Fruit fly (Drosophila melanogaster) whole organism, embryonic: ENCODE results near the gene jdp.
A peak's percentile ranks its signal among the peaks of the same experiment; 100 is the strongest.

Source experiments
- CG10979 ChIP-seq: fragments of 200-800 bp; sonication (Bioruptor generic); optimal IDR thresholded peaks from 2 replicates; lab custom pipeline; 2018; ENCODE audit warnings: missing biosample characterization, mild to moderate bottlenecking, missing genetic modification characterization, moderate library complexity
- CG12769 ChIP-seq: fragments of 200-800 bp; sonication (Bioruptor generic); optimal IDR thresholded peaks from 2 replicates; lab custom pipeline; 2019; ENCODE audit warnings: missing biosample characterization, mild to moderate bottlenecking, missing genetic modification characterization, moderate library complexity
- CG15269 ChIP-seq: fragments of 200-800 bp; sonication (Bioruptor generic); optimal IDR thresholded peaks from 2 replicates; lab custom pipeline; 2018; ENCODE audit warnings: missing biosample characterization, mild to moderate bottlenecking, missing genetic modification characterization, moderate library complexity
- CG15601 ChIP-seq: fragments of 200-800 bp; sonication (Bioruptor generic); optimal IDR thresholded peaks from 3 replicates; lab custom pipeline; 2019; ENCODE audit warnings: missing biosample characterization, mild to moderate bottlenecking, missing genetic modification characterization, moderate library complexity
- CG17186 ChIP-seq: fragments of 200-800 bp; sonication (Bioruptor generic); optimal IDR thresholded peaks from 3 replicates; lab custom pipeline; 2017; ENCODE audit warnings: missing biosample characterization, missing genetic modification reagents, missing genetic modification characterization
- CG18619 ChIP-seq: fragments of 200-800 bp; sonication (Bioruptor generic); optimal IDR thresholded peaks from 3 replicates; lab custom pipeline; 2017; ENCODE audit warnings: missing biosample characterization, mild to moderate bottlenecking, missing genetic modification characterization
- CG30020 ChIP-seq: fragments of 200-800 bp; optimal IDR thresholded peaks from 2 replicates; lab custom pipeline; 2019; ENCODE audit warnings: missing biosample characterization, mild to moderate bottlenecking, missing genetic modification characterization, moderate library complexity
- CG3847 ChIP-seq: fragments of 200-800 bp; sonication (Bioruptor generic); IDR thresholded peaks from 2 replicates; pipeline ENCODE4 v1.3.6; 2022; ENCODE audit warnings: missing biosample characterization, missing genetic modification characterization
- CG42726 ChIP-seq: fragments of 200-800 bp; sonication (Bioruptor generic); IDR thresholded peaks from 2 replicates; pipeline ENCODE4 v1.3.6; 2022; ENCODE audit warnings: missing biosample characterization, missing genetic modification characterization; ENCODE audit not compliant: partially characterized antibody
- CG6689 ChIP-seq: fragments of 200-800 bp; sonication (Bioruptor generic); IDR thresholded peaks from 2 replicates; pipeline ENCODE4 v1.3.6; 2022; ENCODE audit warnings: missing biosample characterization, missing genetic modification characterization
- CG6813 ChIP-seq: fragments of 200-800 bp; sonication (Bioruptor generic); optimal IDR thresholded peaks from 2 replicates; lab custom pipeline; 2017; ENCODE audit warnings: missing biosample characterization, missing genetic modification characterization, mild to moderate bottlenecking, moderate library complexity, missing genetic modification reagents
- CG8290 ChIP-seq, 3 experiments: fragments of 200-800 bp; sonication (Bioruptor generic); optimal IDR thresholded peaks; 2 replicates each; lab custom pipeline; 2016 to 2019; ENCODE audit warnings: missing biosample characterization in 3 of 3, missing genetic modification characterization in 3 of 3, mild to moderate bottlenecking in 2 of 3, moderate library complexity in 1 of 3
- CG8359 ChIP-seq: fragments of 200-800 bp; sonication (Bioruptor generic); optimal IDR thresholded peaks from 2 replicates; lab custom pipeline; 2017; ENCODE audit warnings: missing biosample characterization, mild to moderate bottlenecking, missing genetic modification characterization, borderline replicate concordance
- CG9215 ChIP-seq: fragments of 200-800 bp; sonication (Bioruptor generic); IDR thresholded peaks from 2 replicates; pipeline ENCODE4 v1.3.6; 2022; ENCODE audit warnings: missing biosample characterization, missing genetic modification characterization
- CG9876 ChIP-seq: fragments of 200-800 bp; sonication (Bioruptor generic); optimal IDR thresholded peaks from 2 replicates; lab custom pipeline; 2016; ENCODE audit warnings: missing biosample characterization, missing genetic modification characterization
- CHES-1-like ChIP-seq: fragments of 200-800 bp; sonication (Bioruptor generic); optimal IDR thresholded peaks from 2 replicates; lab custom pipeline; 2016; ENCODE audit warnings: missing biosample characterization, missing genetic modification characterization
- CkIIα-i1 ChIP-seq: fragments of 200-800 bp; sonication (Bioruptor generic); IDR thresholded peaks from 2 replicates; pipeline ENCODE4 v1.3.6; 2022; ENCODE audit warnings: missing biosample characterization, missing genetic modification characterization
- D19A ChIP-seq: fragments of 200-800 bp; optimal IDR thresholded peaks from 3 replicates; lab custom pipeline; 2019; ENCODE audit warnings: missing biosample characterization, mild to moderate bottlenecking, missing genetic modification characterization, moderate library complexity
- Dad ChIP-seq: fragments of 200-800 bp; sonication (Bioruptor generic); optimal IDR thresholded peaks from 3 replicates; lab custom pipeline; 2016; ENCODE audit warnings: missing biosample characterization, missing genetic modification characterization
- Gsc ChIP-seq: fragments of 200-800 bp; sonication (Bioruptor generic); IDR thresholded peaks from 2 replicates; pipeline ENCODE4 v1.3.6; 2022; ENCODE audit warnings: missing biosample characterization, missing genetic modification characterization
- H2.0 ChIP-seq: fragments of 200-800 bp; sonication (Bioruptor generic); IDR thresholded peaks from 2 replicates; pipeline ENCODE4 v1.3.6; 2022; ENCODE audit warnings: missing biosample characterization, missing genetic modification characterization
- HLHmδ ChIP-seq: fragments of 200-800 bp; sonication (Bioruptor generic); optimal IDR thresholded peaks from 2 replicates; lab custom pipeline; 2018; ENCODE audit warnings: missing biosample characterization, mild to moderate bottlenecking, missing genetic modification characterization, moderate library complexity
- Hey ChIP-seq: fragments of 200-800 bp; sonication (Bioruptor generic); optimal IDR thresholded peaks from 3 replicates; lab custom pipeline; 2018; ENCODE audit warnings: missing biosample characterization, mild to moderate bottlenecking, missing genetic modification characterization
- Hmx ChIP-seq: fragments of 200-800 bp; sonication (Bioruptor generic); optimal IDR thresholded peaks from 2 replicates; lab custom pipeline; 2016; ENCODE audit warnings: missing biosample characterization, missing genetic modification characterization
- Nf-YA ChIP-seq: fragments of 200-800 bp; sonication (Bioruptor generic); IDR thresholded peaks from 2 replicates; pipeline ENCODE4 v1.3.6; 2022; ENCODE audit warnings: missing biosample characterization, missing genetic modification characterization
- Ravus ChIP-seq: fragments of 200-800 bp; sonication (Bioruptor generic); IDR thresholded peaks from 2 replicates; pipeline ENCODE4 v1.3.6; 2022; ENCODE audit warnings: missing biosample characterization, missing genetic modification characterization
- Sox102F ChIP-seq: fragments of 200-800 bp; sonication (Bioruptor generic); optimal IDR thresholded peaks from 2 replicates; lab custom pipeline; 2018; ENCODE audit warnings: missing biosample characterization, mild to moderate bottlenecking, missing genetic modification characterization, moderate library complexity
- Ssrp ChIP-seq: fragments of 200-800 bp; sonication (Bioruptor generic); optimal IDR thresholded peaks from 2 replicates; lab custom pipeline; 2018; ENCODE audit warnings: missing biosample characterization, mild to moderate bottlenecking, missing genetic modification characterization, moderate library complexity
- Vsx1 ChIP-seq: fragments of 200-800 bp; sonication (Bioruptor generic); optimal IDR thresholded peaks from 2 replicates; lab custom pipeline; 2017; ENCODE audit warnings: missing biosample characterization, mild to moderate bottlenecking, missing genetic modification characterization, missing genetic modification reagents
- bsh ChIP-seq, 2 experiments: fragments of 200-800 bp; sonication (Bioruptor generic); optimal IDR thresholded peaks; 2 replicates each; lab custom pipeline; 2017 to 2018; ENCODE audit warnings: mild to moderate bottlenecking in 2 of 2, missing biosample characterization in 2 of 2, missing genetic modification characterization in 2 of 2, moderate library complexity in 1 of 2
- chinmo ChIP-seq: fragments of 200-800 bp; sonication (Bioruptor generic); IDR thresholded peaks from 4 replicates; pipeline ENCODE4 v1.3.6; 2022; ENCODE audit warnings: missing biosample characterization, missing genetic modification characterization; ENCODE audit not compliant: partially characterized antibody
- corto ChIP-seq: fragments of 200-800 bp; sonication (Bioruptor generic); optimal IDR thresholded peaks from 2 replicates; lab custom pipeline; 2016; ENCODE audit warnings: missing biosample characterization, mild to moderate bottlenecking, missing genetic modification characterization, moderate library complexity
- insv ChIP-seq, 2 experiments: fragments of 200-800 bp; sonication (Bioruptor generic); optimal IDR thresholded peaks; 3 replicates each; lab custom pipeline; 2016 to 2018; ENCODE audit warnings: missing biosample characterization in 2 of 2, missing genetic modification characterization in 2 of 2
- jumu ChIP-seq: fragments of 200-800 bp; sonication (Bioruptor generic); optimal IDR thresholded peaks from 3 replicates; lab custom pipeline; 2016; ENCODE audit warnings: missing biosample characterization, missing genetic modification characterization
- klu ChIP-seq: fragments of 200-800 bp; sonication (Bioruptor generic); IDR thresholded peaks from 2 replicates; pipeline ENCODE4 v1.3.6; 2022; ENCODE audit warnings: missing biosample characterization, missing genetic modification characterization
- lilli ChIP-seq: fragments of 200-800 bp; sonication (Bioruptor generic); optimal IDR thresholded peaks from 3 replicates; lab custom pipeline; 2016; ENCODE audit warnings: missing biosample characterization, missing genetic modification characterization
- mld ChIP-seq: fragments of 200-800 bp; sonication (Bioruptor generic); IDR thresholded peaks from 3 replicates; pipeline ENCODE4 v1.3.6; 2022; ENCODE audit warnings: missing biosample characterization, missing genetic modification characterization; ENCODE audit not compliant: partially characterized antibody
- nmo ChIP-seq: fragments of 200-800 bp; sonication (Bioruptor generic); optimal IDR thresholded peaks from 2 replicates; lab custom pipeline; 2018; ENCODE audit warnings: missing biosample characterization, mild to moderate bottlenecking, missing genetic modification characterization, moderate library complexity
- oc ChIP-seq: fragments of 200-800 bp; sonication (Bioruptor generic); optimal IDR thresholded peaks from 2 replicates; lab custom pipeline; 2018; ENCODE audit warnings: missing biosample characterization, mild to moderate bottlenecking, missing genetic modification characterization, moderate library complexity
- pfk ChIP-seq: fragments of 200-800 bp; sonication (Bioruptor generic); optimal IDR thresholded peaks from 2 replicates; lab custom pipeline; 2018; ENCODE audit warnings: missing biosample characterization, mild to moderate bottlenecking, missing genetic modification characterization, moderate library complexity
- sd ChIP-seq: fragments of 200-800 bp; sonication (Bioruptor generic); optimal IDR thresholded peaks from 3 replicates; lab custom pipeline; 2018; ENCODE audit warnings: missing biosample characterization, mild to moderate bottlenecking, missing genetic modification characterization, moderate library complexity
- sima ChIP-seq: fragments of 200-800 bp; sonication (Bioruptor generic); optimal IDR thresholded peaks from 2 replicates; lab custom pipeline; 2016; ENCODE audit warnings: missing biosample characterization, missing genetic modification characterization
- slou ChIP-seq: fragments of 200-800 bp; sonication (Bioruptor generic); optimal IDR thresholded peaks from 3 replicates; lab custom pipeline; 2016; ENCODE audit warnings: missing biosample characterization, missing genetic modification characterization
- sqz ChIP-seq: fragments of 200-800 bp; sonication (Bioruptor generic); optimal IDR thresholded peaks from 3 replicates; lab custom pipeline; 2018; ENCODE audit warnings: missing biosample characterization, mild to moderate bottlenecking, missing genetic modification characterization
- zen ChIP-seq: fragments of 200-800 bp; sonication (Bioruptor generic); optimal IDR thresholded peaks from 3 replicates; lab custom pipeline; 2018; ENCODE audit warnings: missing biosample characterization, mild to moderate bottlenecking, missing genetic modification characterization, moderate library complexity

Gene jdp

DNA sequence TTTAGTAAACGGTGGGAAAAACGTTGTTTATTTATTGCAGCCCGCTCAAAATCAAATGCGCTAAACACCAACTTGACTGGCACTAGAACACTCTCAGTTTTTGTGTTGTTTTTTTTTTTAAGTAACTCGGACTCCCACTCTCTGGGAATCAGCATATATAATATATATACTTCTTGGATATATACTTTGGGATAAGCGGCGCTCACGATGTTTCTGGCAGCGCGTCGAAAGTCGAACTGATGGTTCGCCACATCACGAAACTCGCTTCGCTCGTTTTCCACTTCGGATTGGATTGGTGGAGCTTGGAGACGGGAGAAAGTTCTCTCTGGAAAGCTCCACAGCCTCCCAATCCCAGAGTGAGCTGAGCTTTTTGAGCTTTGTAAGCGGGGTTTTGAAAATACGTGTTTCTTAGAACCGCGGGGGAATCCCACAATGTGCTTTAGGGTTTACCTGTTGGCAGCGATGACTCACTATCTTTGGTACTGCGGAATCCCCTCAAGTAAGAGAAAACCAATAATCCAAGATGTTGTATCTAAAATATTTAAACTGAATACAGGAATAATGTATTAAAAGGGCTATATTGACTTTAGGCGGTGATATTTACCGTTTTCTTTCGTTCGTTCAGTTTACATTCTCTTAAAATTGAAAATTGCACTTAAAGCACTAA lies at the start of gene jdp (continued):
- no peak for TF ChIP-seq CHES-1-like (GFP tag; lab: Kevin White, UChicago)
- TF ChIP-seq Hmx (GFP tag; lab: Kevin White, UChicago), result no peak

dm6 chr3R:30570554-30571141 lies 43.8 kb upstream of the jdp start:
- TF ChIP-seq CG8290 (GFP tag; optimal IDR thresholded peaks at IDR 0.05; lab: Kevin White, UChicago) (peak; percentile 36), CG8290 (tag; optimal IDR thresholded peaks at IDR 0.05; lab: Kevin White, UChicago) (peak in 1 of 2 experiments; percentile 91), Hey (no peak), CkIIα-i1 (no peak), CG6689 (GFP tag; lab: Robert Waterston, UW) (peak; percentile 81), CG15601 (tag; lab: Kevin White, UChicago) (peak; percentile 82), lilli (GFP tag; lab: Kevin White, UChicago) (peak; percentile 61), sima (no peak), HLHmδ (GFP tag; lab: Kevin White, UChicago) (no peak), CG10979 (tag; lab: Kevin White, UChicago) (peak; percentile 87), CG15269 (peak; percentile 86), CG30020 (tag; lab: Kevin White, UChicago) (no peak), CG18619 (GFP tag; lab: Kevin White, UChicago) (peak; percentile 45), Ssrp (peak; percentile 84), Vsx1 (GFP tag; lab: Kevin White, UChicago) (peak; percentile 51), insv (GFP tag; optimal IDR thresholded peaks at IDR 0.05; lab: Kevin White, UChicago) (no peak), CG12769 (peak; percentile 90), CG6813 (GFP tag; lab: Kevin White, UChicago) (peak; percentile 51), CG42726 (no peak), CG9215 (GFP tag; lab: Robert Waterston, UW) (peak; percentile 35; the same call in 1 of the 2 replicates), Gsc (0 out of 2 replicates have a peak, but pooled peaks have one; percentile 23), chinmo (peak; percentile 36; the same call in 1 of the 4 replicates), bsh (GFP tag; optimal IDR thresholded peaks at IDR 0.05; lab: Kevin White, UChicago) (peak; percentile 69 to 93), oc (peak; percentile 89), Sox102F (GFP tag; lab: Kevin White, UChicago) (peak; percentile 92), corto (GFP tag; lab: Kevin White, UChicago) (peak; percentile 75), D19A (tag; lab: Kevin White, UChicago) (peak; percentile 76), Ravus (GFP tag; lab: Robert Waterston, UW) (no peak; the same call in 1 of the 2 replicates), jumu (GFP tag; lab: Kevin White, UChicago) (peak; percentile 71), CG8359 (GFP tag; lab: Kevin White, UChicago) (peak; percentile 50), CG17186 (peak; percentile 28), sd (tag; lab: Kevin White, UChicago) (no peak), pfk (GFP tag; lab: Kevin White, UChicago) (no peak), slou (GFP tag; lab: Kevin White, UChicago) (no peak), sqz (GFP tag; lab: Kevin White, UChicago) (no peak), CG3847 (peak; percentile 65), mld (GFP tag; lab: Robert Waterston, UW) (no peak), Dad (GFP tag; lab: Kevin White, UChicago) (peak; percentile 55), klu (GFP tag; lab: Robert Waterston, UW) (0 out of 2 replicates have a peak, but pooled peaks have one; percentile 43), H2.0 (GFP tag; lab: Robert Waterston, UW) (peak; percentile 73), Nf-YA (GFP tag; lab: Robert Waterston, UW) (peak; percentile 73), CG9876 (no peak), zen (peak; percentile 67), nmo (GFP tag; lab: Kevin White, UChicago) (peak; percentile 80)
